Worm (Caenorhabditis elegans): ENCODE data around the gene R02E4.3.
A peak's percentile ranks its signal among the peaks of the same experiment; 100 is the strongest.

R02E4.3 gene

ce11 chrX:4102075-4102598 is at the start of gene R02E4.3:
R02E4.3 (minus strand) TSS chrX:4102125.
- TF ChIP-seq W03F9.2 (tag; optimal IDR thresholded peaks at IDR 0.05) (no peak), him-1 (tag; optimal IDR thresholded peaks at IDR 0.05) (no peak), dao-5 (tag; optimal IDR thresholded peaks at IDR 0.05) (no peak)

ce11 chrX:4151206-4151605 is 49.3 kb upstream of the R02E4.3 start:
- peak; percentile 35 for TF ChIP-seq him-1 (tag; optimal IDR thresholded peaks at IDR 0.05)
- TF ChIP-seq dao-5 (tag; optimal IDR thresholded peaks at IDR 0.05) = no peak

ce11 chrX:4148449-4149031 is 46.6 kb upstream of the R02E4.3 start:
- TF ChIP-seq W03F9.2 (tag; optimal IDR thresholded peaks at IDR 0.05) = no peak
- no peak for TF ChIP-seq him-1 (tag; optimal IDR thresholded peaks at IDR 0.05)

ce11 chrX:4147600-4148448 is 45.9 kb upstream of the R02E4.3 start:
- TF ChIP-seq W03F9.2 (tag; optimal IDR thresholded peaks at IDR 0.05) (peak; percentile 14), him-1 (tag; optimal IDR thresholded peaks at IDR 0.05) (peak; percentile 20), dao-5 (tag; optimal IDR thresholded peaks at IDR 0.05) (no peak)

ce11 chrX:4146798-4147543 is 45.0 kb upstream of the R02E4.3 start:
- TF ChIP-seq W03F9.2 (tag; optimal IDR thresholded peaks at IDR 0.05) (no peak), dao-5 (tag; optimal IDR thresholded peaks at IDR 0.05) (no peak), him-1 (tag; optimal IDR thresholded peaks at IDR 0.05) (no peak)

ce11 chrX:4146046-4146445 is 44.1 kb upstream of the R02E4.3 start:
- TF ChIP-seq dao-5 (tag; optimal IDR thresholded peaks at IDR 0.05) = no peak
- TF ChIP-seq W03F9.2 (tag; optimal IDR thresholded peaks at IDR 0.05) = no peak
- TF ChIP-seq him-1 (tag; optimal IDR thresholded peaks at IDR 0.05) = no peak

- TF ChIP-seq dao-5 (tag; optimal IDR thresholded peaks at IDR 0.05) (peak; percentile 50), him-1 (tag; optimal IDR thresholded peaks at IDR 0.05) (peak; percentile 82), W03F9.2 (tag; optimal IDR thresholded peaks at IDR 0.05) (no peak)
Measured at ce11 chrX:4145051-4145826, 43.3 kb upstream of the R02E4.3 start.

- no peak for TF ChIP-seq him-1 (tag; optimal IDR thresholded peaks at IDR 0.05)
- TF ChIP-seq W03F9.2 (tag; optimal IDR thresholded peaks at IDR 0.05) = no peak
- TF ChIP-seq dao-5 (tag; optimal IDR thresholded peaks at IDR 0.05) = no peak
Measured at ce11 chrX:4144136-4144781, 42.3 kb upstream of the R02E4.3 start.

- TF ChIP-seq dao-5 (tag; optimal IDR thresholded peaks at IDR 0.05) (no peak), him-1 (tag; optimal IDR thresholded peaks at IDR 0.05) (no peak), W03F9.2 (tag; optimal IDR thresholded peaks at IDR 0.05) (no peak)
Measured at ce11 chrX:4143260-4144018, 41.5 kb upstream of the R02E4.3 start.

- no peak for TF ChIP-seq W03F9.2 (tag; optimal IDR thresholded peaks at IDR 0.05)
- TF ChIP-seq him-1 (tag; optimal IDR thresholded peaks at IDR 0.05) = no peak
- TF ChIP-seq dao-5 (tag; optimal IDR thresholded peaks at IDR 0.05) = no peak
Measured at ce11 chrX:4142648-4143259, 40.8 kb upstream of the R02E4.3 start.

ce11 chrX:4142202-4142601 is 40.3 kb upstream of the R02E4.3 start:
- no peak for TF ChIP-seq him-1 (tag; optimal IDR thresholded peaks at IDR 0.05)
- TF ChIP-seq W03F9.2 (tag; optimal IDR thresholded peaks at IDR 0.05) = no peak
- TF ChIP-seq dao-5 (tag; optimal IDR thresholded peaks at IDR 0.05) = no peak
